Worm (Caenorhabditis elegans): ENCODE data around the gene nhr-35.
A peak's percentile ranks its signal among the peaks of the same experiment; 100 is the strongest.

nhr-35 gene

DNA sequence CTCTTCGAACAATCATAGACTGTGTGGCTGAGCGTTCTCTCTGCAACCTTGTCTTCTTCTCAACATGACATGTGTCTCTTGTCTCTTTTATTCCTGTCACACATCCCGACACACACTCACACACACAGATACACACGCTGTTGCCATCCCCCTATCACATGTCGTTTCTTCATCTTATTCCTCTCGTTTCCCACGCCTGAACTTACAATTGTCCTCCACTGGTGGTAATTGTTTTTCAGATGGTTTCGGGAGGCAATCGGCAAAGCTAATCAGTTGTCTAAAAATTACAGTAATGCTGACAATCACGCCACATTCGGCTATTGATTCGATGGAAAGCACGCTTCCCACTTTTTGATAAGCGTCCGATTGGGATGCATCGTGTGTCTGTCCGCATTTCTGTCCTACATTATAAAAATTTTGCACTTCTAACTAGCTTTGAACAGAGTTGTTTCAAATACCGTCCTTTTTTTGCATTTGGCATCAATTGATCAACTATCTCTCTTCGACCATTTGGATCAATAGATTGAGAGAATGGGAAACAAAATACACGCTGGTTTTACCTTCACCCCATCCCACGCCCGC is at the start of gene nhr-35:
nhr-35 (plus strand) TSS at position 532 of the 582 bp plus-strand sequence.
- TF ChIP-seq unc-120 (tag; optimal IDR thresholded peaks at IDR 0.05; ENCODE audit: poor library complexity, severe bottlenecking) (peak; percentile 43), nhr-28 (tag; optimal IDR thresholded peaks at IDR 0.05) (no peak), mep-1 (tag; optimal IDR thresholded peaks at IDR 0.05) (no peak), mls-2 (tag; optimal IDR thresholded peaks at IDR 0.05) (no peak), snpc-4 (tag; optimal IDR thresholded peaks at IDR 0.05) (no peak), ceh-39 (tag; optimal IDR thresholded peaks at IDR 0.05) (no peak), elt-1 (tag; optimal IDR thresholded peaks at IDR 0.05; ENCODE audit: borderline replicate concordance, insufficient read depth) (no peak), tbx-8 (GFP tag; optimal IDR thresholded peaks at IDR 0.05) (no peak), ceh-43 (GFP tag; optimal IDR thresholded peaks at IDR 0.05) (no peak), sem-2 (GFP tag; optimal IDR thresholded peaks at IDR 0.05) (no peak), nhr-237 (tag; optimal IDR thresholded peaks at IDR 0.05) (no peak), ztf-11 (tag; optimal IDR thresholded peaks at IDR 0.05) (no peak), zip-8 (tag; optimal IDR thresholded peaks at IDR 0.05) (no peak), ham-2 (GFP tag; optimal IDR thresholded peaks at IDR 0.05) (peak; percentile 6), lin-13 (tag; optimal IDR thresholded peaks at IDR 0.05) (no peak), cnd-1 (tag; optimal IDR thresholded peaks at IDR 0.05) (no peak), pha-4 (tag; optimal IDR thresholded peaks at IDR 0.05) (no peak), unc-39 (tag; optimal IDR thresholded peaks at IDR 0.05) (no peak), nhr-2 (tag; optimal IDR thresholded peaks at IDR 0.05) (peak; percentile 60), flh-1 (GFP tag; optimal IDR thresholded peaks at IDR 0.05) (no peak), hlh-1 (tag; optimal IDR thresholded peaks at IDR 0.05) (peak; percentile 91), unc-62 (GFP tag; optimal IDR thresholded peaks at IDR 0.05) (peak; percentile 95), ceh-83 (GFP tag; optimal IDR thresholded peaks at IDR 0.05) (no peak), mab-5 (tag; optimal IDR thresholded peaks at IDR 0.05) (no peak)

DNA sequence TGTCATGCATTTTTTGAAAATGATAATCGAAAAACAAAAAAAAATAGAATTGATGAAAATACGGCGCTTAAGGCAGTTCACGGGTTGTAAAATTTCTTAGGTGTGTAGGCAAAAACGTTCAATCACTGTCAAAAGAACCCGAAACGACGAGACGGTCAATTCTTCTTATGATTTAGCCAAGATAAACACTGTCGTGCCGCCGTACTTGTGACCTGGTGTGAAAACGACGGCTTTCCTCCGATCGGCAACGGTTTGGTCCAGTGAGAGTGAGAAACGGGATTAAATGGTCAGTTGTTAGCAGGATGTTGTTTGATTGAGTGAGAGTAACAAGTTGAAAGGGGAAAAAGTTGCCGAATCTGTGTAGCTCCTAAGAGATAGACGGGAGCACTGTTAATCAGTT is 48.4 kb upstream of the nhr-35 start:
- TF ChIP-seq nhr-2 (tag; optimal IDR thresholded peaks at IDR 0.05) (no peak), ztf-11 (tag; optimal IDR thresholded peaks at IDR 0.05) (no peak), nhr-12 (tag; optimal IDR thresholded peaks at IDR 0.05) (no peak), lin-32 (GFP tag; optimal IDR thresholded peaks at IDR 0.05) (no peak), lin-13 (tag; optimal IDR thresholded peaks at IDR 0.05) (no peak)

DNA sequence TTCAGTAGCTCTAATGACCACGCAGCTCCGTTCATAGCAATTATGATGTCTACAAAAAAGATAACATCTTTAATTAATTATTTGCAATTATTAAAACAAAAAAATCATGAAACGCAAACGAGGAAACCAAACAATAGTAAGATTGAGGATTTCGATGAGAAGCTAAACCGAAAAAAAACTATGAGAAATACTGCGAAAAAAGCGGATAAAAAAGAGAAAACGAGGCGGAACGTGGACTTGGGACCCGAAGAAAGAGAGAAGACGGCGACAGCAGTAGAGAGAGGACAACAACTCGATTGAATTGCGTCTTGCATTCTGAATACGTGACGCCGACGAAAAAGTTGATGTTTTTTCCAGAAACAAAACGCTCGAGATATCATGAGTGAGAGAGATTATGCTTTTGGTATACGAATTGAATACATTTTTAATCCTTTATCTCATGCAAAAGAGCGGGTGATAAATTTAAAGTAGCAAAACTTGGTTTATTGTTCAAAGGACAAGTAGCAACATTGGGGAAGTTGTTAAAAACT is 43.6 kb upstream of the nhr-35 start, which contains the start of gene ncr-1:
ncr-1 (minus strand) TSS at position 51 of the 530 bp plus-strand sequence.
- TF ChIP-seq ces-1 (GFP tag; optimal IDR thresholded peaks at IDR 0.05), result peak; percentile 8
- no peak for TF ChIP-seq unc-120 (tag; optimal IDR thresholded peaks at IDR 0.05; ENCODE audit: poor library complexity, severe bottlenecking)

DNA sequence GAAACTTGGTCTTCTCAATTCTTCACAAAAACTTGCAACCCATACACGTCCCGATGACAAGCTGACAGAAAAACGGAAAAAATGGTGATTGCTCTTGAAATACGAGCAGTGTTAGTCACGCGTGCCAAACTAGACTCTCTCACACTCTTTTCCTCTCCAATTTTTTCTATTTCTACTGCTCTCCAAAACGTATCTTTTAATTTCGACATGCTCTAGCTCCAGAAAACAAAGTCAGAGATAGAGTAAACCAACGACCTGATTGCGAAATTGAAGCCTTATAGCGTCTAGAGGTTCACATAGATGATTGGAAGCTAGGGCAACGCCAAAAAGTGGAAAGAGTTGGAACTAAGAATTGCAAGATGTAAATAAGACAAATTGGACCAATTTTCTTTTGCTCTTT is 42.1 kb upstream of the nhr-35 start:
- TF ChIP-seq lsy-2 (tag; optimal IDR thresholded peaks at IDR 0.05), result no peak
- TF ChIP-seq mls-2 (tag; optimal IDR thresholded peaks at IDR 0.05), result no peak
- TF ChIP-seq ceh-83 (GFP tag; optimal IDR thresholded peaks at IDR 0.05), result no peak
- no peak for TF ChIP-seq nhr-28 (tag; optimal IDR thresholded peaks at IDR 0.05)
- TF ChIP-seq lin-13 (tag; optimal IDR thresholded peaks at IDR 0.05), result no peak
- TF ChIP-seq ces-1 (GFP tag; optimal IDR thresholded peaks at IDR 0.05), result peak; percentile 15
- TF ChIP-seq pha-4 (tag; optimal IDR thresholded peaks at IDR 0.05), result no peak

DNA sequence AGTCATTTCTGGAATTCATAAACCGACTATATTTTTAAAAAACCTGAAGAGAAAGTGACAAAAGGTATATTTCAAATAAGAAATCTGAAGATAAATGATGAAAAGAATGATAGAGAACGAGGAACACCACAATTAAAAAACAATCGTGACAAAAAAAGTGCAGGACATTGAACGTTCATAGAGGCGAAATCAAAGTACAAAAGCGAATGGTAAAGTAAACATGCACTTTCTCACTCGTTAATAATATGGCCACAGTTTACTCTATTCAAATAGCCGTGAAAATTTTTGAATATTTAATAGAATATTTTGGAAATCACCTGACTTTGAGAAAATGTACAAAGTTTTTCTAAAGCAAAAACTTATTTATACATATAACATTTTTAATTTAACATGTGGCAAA is 40.3 kb upstream of the nhr-35 start, which contains the start of gene F46H6.5:
F46H6.5 (minus strand) TSS at position 10 of the 400 bp plus-strand sequence.
- TF ChIP-seq cnd-1 (tag; optimal IDR thresholded peaks at IDR 0.05), result no peak
- no peak for TF ChIP-seq bed-3 (GFP tag; optimal IDR thresholded peaks at IDR 0.05)
- no peak for TF ChIP-seq nhr-76 (tag; optimal IDR thresholded peaks at IDR 0.05)
- no peak for TF ChIP-seq sem-2 (GFP tag; optimal IDR thresholded peaks at IDR 0.05)
- TF ChIP-seq pha-4 (tag; optimal IDR thresholded peaks at IDR 0.05), result no peak
- no peak for TF ChIP-seq unc-39 (tag; optimal IDR thresholded peaks at IDR 0.05)
- TF ChIP-seq elt-1 (tag; optimal IDR thresholded peaks at IDR 0.05; ENCODE audit: borderline replicate concordance, insufficient read depth), result no peak
- no peak for TF ChIP-seq sptf-1 (tag; optimal IDR thresholded peaks at IDR 0.05)
- TF ChIP-seq unc-120 (tag; optimal IDR thresholded peaks at IDR 0.05; ENCODE audit: poor library complexity, severe bottlenecking), result no peak
- TF ChIP-seq ceh-43 (GFP tag; optimal IDR thresholded peaks at IDR 0.05), result no peak
- no peak for TF ChIP-seq mep-1 (tag; optimal IDR thresholded peaks at IDR 0.05)
- no peak for TF ChIP-seq elt-3 (tag; optimal IDR thresholded peaks at IDR 0.05)
- TF ChIP-seq ceh-39 (tag; optimal IDR thresholded peaks at IDR 0.05), result no peak
- TF ChIP-seq M03D4.4 (tag; optimal IDR thresholded peaks at IDR 0.05), result no peak
